Worm (Caenorhabditis elegans) whole organism, L3 larva: ENCODE measurements around the gene fipr-14.

Source experiments
- aly-2 ChIP-seq: fragments of 150-350 bp; optimal IDR thresholded peaks from 2 replicates; lab custom pipeline; 2014; ENCODE audit warnings: missing biosample characterization, missing genetic modification characterization
- elt-1 ChIP-seq: fragments of 150-350 bp; optimal IDR thresholded peaks from 2 replicates; lab custom pipeline; 2014; ENCODE audit warnings: missing biosample characterization, missing genetic modification characterization
- elt-3 ChIP-seq, 3 experiments: fragments of 150-350 bp in 1 of 3; sonication (generic microtip) in 2 of 3; optimal IDR thresholded peaks; 2 replicates in 2 of 3; 4 replicates in 1 of 3; lab custom pipeline; 2014 to 2017; ENCODE audit warnings: missing biosample characterization in 3 of 3, missing genetic modification characterization in 3 of 3
- fos-1 ChIP-seq: fragments of 150-350 bp; optimal IDR thresholded peaks from 2 replicates; lab custom pipeline; 2014; ENCODE audit warnings: missing biosample characterization, missing genetic modification characterization
- nfya-1 ChIP-seq: sonication (generic microtip); optimal IDR thresholded peaks from 2 replicates; lab custom pipeline; 2017; ENCODE audit warnings: missing genetic modification characterization, mild to moderate bottlenecking, missing compliant biosample characterization, antibody characterized with exemption, moderate library complexity; ENCODE audit not compliant: insufficient read depth
- nhr-43 ChIP-seq: sonication (generic microtip); optimal IDR thresholded peaks from 2 replicates; lab custom pipeline; 2016; ENCODE audit warnings: mild to moderate bottlenecking, missing genetic modification characterization, missing compliant biosample characterization; ENCODE audit not compliant: poor library complexity, severe bottlenecking
- nhr-76 ChIP-seq: fragments of 150-350 bp; sonication (generic microtip); optimal IDR thresholded peaks from 5 replicates; lab custom pipeline; 2014; ENCODE audit warnings: missing biosample characterization, missing genetic modification characterization
- nhr-77 ChIP-seq: fragments of 150-350 bp; optimal IDR thresholded peaks from 2 replicates; lab custom pipeline; 2014; ENCODE audit warnings: missing biosample characterization, missing genetic modification characterization
- pha-4 ChIP-seq: fragments of 150-350 bp; optimal IDR thresholded peaks from 2 replicates; lab custom pipeline; 2014; ENCODE audit warnings: missing biosample characterization, missing genetic modification reagents, missing genetic modification characterization
- snpc-4 ChIP-seq: fragments of 150-350 bp; optimal IDR thresholded peaks from 2 replicates; lab custom pipeline; 2014; ENCODE audit warnings: missing biosample characterization, missing genetic modification characterization
- unc-62 ChIP-seq: fragments of 150-350 bp; sonication (generic microtip); optimal IDR thresholded peaks from 4 replicates; lab custom pipeline; 2014; ENCODE audit warnings: missing biosample characterization, missing genetic modification reagents, missing genetic modification characterization
- ztf-11 ChIP-seq: fragments of 150-350 bp; optimal IDR thresholded peaks from 2 replicates; lab custom pipeline; 2014; ENCODE audit warnings: missing biosample characterization, missing genetic modification characterization

- TF ChIP-seq ztf-11, result no peak
- TF ChIP-seq nfya-1 (tag; lab: Kevin White, UChicago), result no peak
- TF ChIP-seq elt-1 (tag; lab: Kevin White, UChicago), result no peak
- TF ChIP-seq elt-3 (tag; optimal IDR thresholded peaks at IDR 0.05; lab: Kevin White, UChicago), result no peak
- TF ChIP-seq nhr-43, result no peak
- no peak for TF ChIP-seq unc-62 (GFP tag; lab: Kevin White, UChicago)
- TF ChIP-seq pha-4, result no peak
- no peak for TF ChIP-seq nhr-77 (tag; lab: Kevin White, UChicago)
- TF ChIP-seq nhr-76 (tag; lab: Kevin White, UChicago), result no peak
- TF ChIP-seq fos-1 (tag; lab: Kevin White, UChicago), result no peak
- TF ChIP-seq aly-2 (tag; lab: Kevin White, UChicago), result no peak
- TF ChIP-seq snpc-4, result no peak
Measured at ce11 chrIV:10851136-10851535, 25.8 kb upstream of the fipr-14 start.
